Fruit fly (Drosophila melanogaster): ENCODE measurements around the gene D2hgdh.

Gene D2hgdh

dm6 chrX:2121716-2122601 lies 19.3 kb upstream of the D2hgdh start (continued):
- TF ChIP-seq dmrt11E (tag; optimal IDR thresholded peaks at IDR 0.05) (peak; percentile 62), CG5245 (GFP tag; optimal IDR thresholded peaks at IDR 0.05) (no peak), CG17186 (GFP tag; optimal IDR thresholded peaks at IDR 0.05) (no peak), wek (GFP tag; optimal IDR thresholded peaks at IDR 0.05) (no peak), Optix (GFP tag; IDR thresholded peaks at IDR 0.05) (no peak), CG2120 (GFP tag; optimal IDR thresholded peaks at IDR 0.05) (peak; percentile 12), Ets65A (GFP tag) (peak; percentile 92), en (GFP tag; optimal IDR thresholded peaks at IDR 0.05) (no peak), ab (GFP tag; optimal IDR thresholded peaks at IDR 0.05) (no peak), CG1792 (GFP tag; optimal IDR thresholded peaks at IDR 0.05) (no peak), Dip2 (GFP tag; IDR thresholded peaks at IDR 0.05) (no peak), Fer3 (tag; optimal IDR thresholded peaks at IDR 0.05) (no peak), CG2202 (tag; optimal IDR thresholded peaks at IDR 0.05) (no peak), CTCF (GFP tag; optimal IDR thresholded peaks at IDR 0.05) (no peak), Fer1 (GFP tag; optimal IDR thresholded peaks at IDR 0.05) (no peak), CG12942 (GFP tag; optimal IDR thresholded peaks at IDR 0.05) (no peak), trh (GFP tag; optimal IDR thresholded peaks at IDR 0.05) (no peak), sisA (GFP tag; IDR thresholded peaks at IDR 0.05) (peak; percentile 47; the same call in 1 of the 2 replicates), vnd (GFP tag; IDR thresholded peaks at IDR 0.05; ENCODE audit: partially characterized antibody) (no peak), CG9609 (GFP tag; optimal IDR thresholded peaks at IDR 0.05) (peak; percentile 2), pita (GFP tag; optimal IDR thresholded peaks at IDR 0.05) (no peak), Dbx (GFP tag; IDR thresholded peaks at IDR 0.05) (no peak), Trl (optimal IDR thresholded peaks at IDR 0.05) (peak; percentile 31 to 51), Trl (GFP tag; optimal IDR thresholded peaks at IDR 0.05) (peak; percentile 31), gsb (GFP tag; IDR thresholded peaks at IDR 0.05) (no peak), Hey (tag; optimal IDR thresholded peaks at IDR 0.05) (no peak), Awh (GFP tag; IDR thresholded peaks at IDR 0.05) (no peak), sd (tag; optimal IDR thresholded peaks at IDR 0.05) (no peak), kni (GFP tag; optimal IDR thresholded peaks at IDR 0.05) (no peak), CG14050 (GFP tag; IDR thresholded peaks at IDR 0.05) (no peak), CG15479 (GFP tag; optimal IDR thresholded peaks at IDR 0.05) (no peak), Hmr (GFP tag; optimal IDR thresholded peaks at IDR 0.05) (no peak), hkb (optimal IDR thresholded peaks at IDR 0.05) (no peak), hkb (GFP tag; IDR thresholded peaks at IDR 0.05) (peak; percentile 43; the same call in 1 of the 2 replicates), CG18619 (GFP tag; optimal IDR thresholded peaks at IDR 0.05) (peak; percentile 7), CG6791 (GFP tag; IDR thresholded peaks at IDR 0.05; ENCODE audit: partially characterized antibody) (no peak), pros (GFP tag; optimal IDR thresholded peaks at IDR 0.05) (no peak), mam (GFP tag; optimal IDR thresholded peaks at IDR 0.05) (no peak), CG13296 (GFP tag; optimal IDR thresholded peaks at IDR 0.05) (no peak), slbo (GFP tag; IDR thresholded peaks at IDR 0.05) (peak; percentile 24; the same call in 1 of the 2 replicates), Usf (GFP tag; optimal IDR thresholded peaks at IDR 0.05) (no peak), CG6272 (GFP tag; IDR thresholded peaks at IDR 0.05) (no peak), Rfx (GFP tag; IDR thresholded peaks at IDR 0.05) (no peak), CG6175 (GFP tag; IDR thresholded peaks at IDR 0.05) (no peak), CG14860 (GFP tag; IDR thresholded peaks at IDR 0.05; ENCODE audit: partially characterized antibody) (no peak), sr (GFP tag; IDR thresholded peaks at IDR 0.05) (no peak), ssp (GFP tag; IDR thresholded peaks at IDR 0.05) (no peak), wor (GFP tag; IDR thresholded peaks at IDR 0.05) (no peak), sc (optimal IDR thresholded peaks at IDR 0.05) (no peak), sc (GFP tag; optimal IDR thresholded peaks at IDR 0.05) (peak; percentile 37), HHEX (GFP tag; optimal IDR thresholded peaks at IDR 0.05) (no peak), nerfin-2 (GFP tag; IDR thresholded peaks at IDR 0.05; ENCODE audit: partially characterized antibody) (no peak)
